Worm (Caenorhabditis elegans): ENCODE measurements around the gene madf-5.

DNA sequence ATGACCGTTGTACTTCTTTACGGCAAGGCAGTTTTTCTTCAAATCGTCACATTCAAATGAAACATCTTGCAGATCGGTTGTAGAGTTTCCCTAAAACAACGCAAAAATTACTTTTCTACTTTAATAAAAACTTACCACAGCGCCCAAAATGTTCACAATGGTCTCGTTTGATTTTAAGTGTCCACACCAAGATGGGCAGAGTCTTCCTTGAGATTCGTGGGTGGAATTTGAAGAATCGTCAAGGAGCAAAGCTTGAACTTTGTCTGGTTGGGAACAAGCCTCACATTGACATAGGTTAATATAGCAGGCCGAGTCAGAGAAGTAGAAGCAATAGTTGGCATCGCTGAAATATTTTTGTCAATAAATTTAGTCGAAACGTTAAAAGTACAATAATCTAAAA is 31.6 kb downstream of the madf-5 start:
- TF ChIP-seq ztf-28 (GFP tag; IDR thresholded peaks at IDR 0.05) (no peak), F52B5.7 (tag; optimal IDR thresholded peaks at IDR 0.05) (no peak), efl-1 (GFP tag; optimal IDR thresholded peaks at IDR 0.05) (no peak), ama-1 (optimal IDR thresholded peaks at IDR 0.05) (no peak), ama-1 (GFP tag; optimal IDR thresholded peaks at IDR 0.05) (no peak), zfh-2 (GFP tag; conservative IDR thresholded peaks at IDR 0.05) (no peak), F10E7.11 (tag; optimal IDR thresholded peaks at IDR 0.05) (no peak), Y53G8AR.9 (GFP tag; conservative IDR thresholded peaks at IDR 0.05) (no peak), sea-2 (GFP tag; IDR thresholded peaks at IDR 0.05) (no peak), B0035.1 (tag; optimal IDR thresholded peaks at IDR 0.05) (no peak), C17E4.6 (GFP tag; IDR thresholded peaks at IDR 0.05) (no peak)
